Fruit fly (Drosophila melanogaster) whole organism, embryonic: ENCODE results near the gene wcy.

Source experiments
- ATbp ChIP-seq: fragments of 200-800 bp; sonication (Bioruptor generic); optimal IDR thresholded peaks from 2 replicates; lab custom pipeline; 2017; ENCODE audit warnings: missing biosample characterization, mild to moderate bottlenecking, missing genetic modification characterization, missing genetic modification reagents
- Awh ChIP-seq: fragments of 200-800 bp; sonication (Bioruptor generic); IDR thresholded peaks from 2 replicates; pipeline ENCODE4, ENCODE4 v1.3.6; 2022; ENCODE audit warnings: missing biosample characterization, missing genetic modification characterization
- CG10209 ChIP-seq: fragments of 200-800 bp; sonication (Bioruptor generic); optimal IDR thresholded peaks from 3 replicates; lab custom pipeline; 2017; ENCODE audit warnings: missing biosample characterization, mild to moderate bottlenecking, missing genetic modification characterization, missing genetic modification reagents
- CG11504 ChIP-seq: fragments of 200-800 bp; sonication (Bioruptor generic); optimal IDR thresholded peaks from 3 replicates; lab custom pipeline; 2019; ENCODE audit warnings: missing biosample characterization, mild to moderate bottlenecking, missing genetic modification characterization, moderate library complexity
- CG12071 ChIP-seq: fragments of 200-800 bp; sonication (Bioruptor generic); optimal IDR thresholded peaks from 3 replicates; lab custom pipeline; 2018; ENCODE audit warnings: missing biosample characterization, mild to moderate bottlenecking, missing genetic modification characterization
- CG1233 ChIP-seq: fragments of 200-800 bp; sonication (Bioruptor generic); optimal IDR thresholded peaks from 4 replicates; lab custom pipeline; 2018; ENCODE audit warnings: missing biosample characterization, mild to moderate bottlenecking, missing genetic modification characterization
- CG14710 ChIP-seq: fragments of 200-800 bp; sonication (Bioruptor generic); optimal IDR thresholded peaks from 3 replicates; lab custom pipeline; 2019; ENCODE audit warnings: missing biosample characterization, mild to moderate bottlenecking, missing genetic modification characterization, moderate library complexity
- CG15514 ChIP-seq: fragments of 200-800 bp; sonication (Bioruptor generic); optimal IDR thresholded peaks from 3 replicates; lab custom pipeline; 2017; ENCODE audit warnings: missing biosample characterization, missing genetic modification characterization, mild to moderate bottlenecking, moderate library complexity, missing genetic modification reagents
- CG17328 ChIP-seq: fragments of 200-800 bp; sonication (Bioruptor generic); IDR thresholded peaks from 2 replicates; pipeline ENCODE4 v1.3.6; 2022; ENCODE audit warnings: missing biosample characterization, missing genetic modification characterization
- CG17359 ChIP-seq: fragments of 200-800 bp; sonication (Bioruptor generic); optimal IDR thresholded peaks from 3 replicates; lab custom pipeline; 2018; ENCODE audit warnings: missing biosample characterization, mild to moderate bottlenecking, missing genetic modification characterization, moderate library complexity
- CG17361 ChIP-seq: fragments of 200-800 bp; sonication (Bioruptor generic); IDR thresholded peaks from 3 replicates; pipeline ENCODE4 v1.3.6; 2022; ENCODE audit warnings: missing biosample characterization, missing genetic modification characterization
- CG17385 ChIP-seq: fragments of 200-800 bp; sonication (Bioruptor generic); optimal IDR thresholded peaks from 3 replicates; lab custom pipeline; 2018; ENCODE audit warnings: missing biosample characterization, mild to moderate bottlenecking, missing genetic modification characterization
- CG18599 ChIP-seq: fragments of 200-800 bp; sonication (Bioruptor generic); optimal IDR thresholded peaks from 3 replicates; lab custom pipeline; 2017; ENCODE audit warnings: missing biosample characterization, missing genetic modification characterization, mild to moderate bottlenecking, moderate library complexity, missing genetic modification reagents
- CG18619 ChIP-seq: fragments of 200-800 bp; sonication (Bioruptor generic); optimal IDR thresholded peaks from 3 replicates; lab custom pipeline; 2017; ENCODE audit warnings: missing biosample characterization, mild to moderate bottlenecking, missing genetic modification characterization
- CG31441 ChIP-seq: fragments of 200-800 bp; sonication (Bioruptor generic); IDR thresholded peaks from 2 replicates; pipeline ENCODE4 v1.3.6; 2022; ENCODE audit warnings: missing biosample characterization, missing genetic modification characterization
- CG43689 ChIP-seq: fragments of 200-800 bp; sonication (Bioruptor generic); IDR thresholded peaks from 2 replicates; pipeline ENCODE4 v1.3.6; 2022; ENCODE audit warnings: missing biosample characterization, missing genetic modification characterization
- CG7963 ChIP-seq: fragments of 200-800 bp; sonication (Bioruptor generic); IDR thresholded peaks from 3 replicates; pipeline ENCODE4 v1.3.6; 2022; ENCODE audit warnings: missing biosample characterization, missing genetic modification characterization; ENCODE audit not compliant: partially characterized antibody
- CG8924 ChIP-seq: fragments of 200-800 bp; optimal IDR thresholded peaks from 3 replicates; lab custom pipeline; 2019; ENCODE audit warnings: missing biosample characterization, mild to moderate bottlenecking, missing genetic modification characterization, moderate library complexity
- CG9727 ChIP-seq: fragments of 200-800 bp; sonication (Bioruptor generic); optimal IDR thresholded peaks from 3 replicates; lab custom pipeline; 2017; ENCODE audit warnings: missing biosample characterization, mild to moderate bottlenecking, missing genetic modification characterization
- Camta ChIP-seq: fragments of 200-800 bp; sonication (Bioruptor generic); optimal IDR thresholded peaks from 2 replicates; lab custom pipeline; 2016; ENCODE audit warnings: missing biosample characterization, missing genetic modification characterization
- CoRest ChIP-seq: fragments of 200-800 bp; sonication (Bioruptor generic); optimal IDR thresholded peaks from 3 replicates; lab custom pipeline; 2018; ENCODE audit warnings: missing biosample characterization, mild to moderate bottlenecking, missing genetic modification characterization, moderate library complexity
- Dip3 ChIP-seq: fragments of 200-800 bp; sonication (Bioruptor generic); optimal IDR thresholded peaks from 3 replicates; lab custom pipeline; 2016; ENCODE audit warnings: missing biosample characterization, missing genetic modification characterization
- HLH4C ChIP-seq: fragments of 200-800 bp; sonication (Bioruptor generic); IDR thresholded peaks from 3 replicates; pipeline ENCODE4 v1.3.6; 2022; ENCODE audit warnings: missing biosample characterization, missing genetic modification characterization; ENCODE audit not compliant: partially characterized antibody
- Hr3 ChIP-seq: fragments of 200-800 bp; sonication (Bioruptor generic); optimal IDR thresholded peaks from 3 replicates; lab custom pipeline; 2016; ENCODE audit warnings: missing biosample characterization, missing genetic modification characterization
- Hr51 ChIP-seq, 2 experiments: fragments of 200-800 bp; sonication (Bioruptor generic); optimal IDR thresholded peaks; 2 replicates in 1 of 2; 3 replicates in 1 of 2; lab custom pipeline; 2016 to 2018; ENCODE audit warnings: missing biosample characterization in 2 of 2, missing genetic modification characterization in 2 of 2, mild to moderate bottlenecking in 1 of 2, moderate library complexity in 1 of 2
- Lhr ChIP-seq: fragments of 200-800 bp; sonication (Bioruptor generic); optimal IDR thresholded peaks from 3 replicates; lab custom pipeline; 2017; ENCODE audit warnings: mild to moderate bottlenecking, missing biosample characterization, missing genetic modification reagents, missing genetic modification characterization
- Med ChIP-seq: fragments of 200-800 bp; sonication (Bioruptor generic); peaks from one replicate; lab custom pipeline; 2016; ENCODE audit warnings: missing biosample characterization, missing genetic modification characterization, mild to moderate bottlenecking, inconsistent platforms, moderate library complexity
- PHDP ChIP-seq: fragments of 200-800 bp; sonication (Bioruptor generic); optimal IDR thresholded peaks from 3 replicates; lab custom pipeline; 2018; ENCODE audit warnings: missing biosample characterization, mild to moderate bottlenecking, missing genetic modification characterization, moderate library complexity
- Sox100B ChIP-seq: fragments of 200-800 bp; sonication (Bioruptor generic); optimal IDR thresholded peaks from 3 replicates; lab custom pipeline; 2018; ENCODE audit warnings: missing biosample characterization, mild to moderate bottlenecking, missing genetic modification characterization
- Xbp1 ChIP-seq: fragments of 200-800 bp; sonication (Bioruptor generic); optimal IDR thresholded peaks from 3 replicates; lab custom pipeline; 2016; ENCODE audit warnings: missing biosample characterization, mild to moderate bottlenecking, missing genetic modification characterization
- Xrp1 ChIP-seq: fragments of 200-800 bp; sonication (Bioruptor generic); IDR thresholded peaks from 2 replicates; pipeline ENCODE4 v1.3.6; 2022; ENCODE audit warnings: missing biosample characterization, missing genetic modification characterization
- bab2 ChIP-seq: fragments of 200-800 bp; sonication (Bioruptor generic); optimal IDR thresholded peaks from 2 replicates; lab custom pipeline; 2016; ENCODE audit warnings: missing biosample characterization, missing genetic modification characterization
- cas ChIP-seq: fragments of 200-800 bp; sonication (Bioruptor generic); IDR thresholded peaks from 2 replicates; pipeline ENCODE4 v1.3.6; 2022; ENCODE audit warnings: missing biosample characterization, missing genetic modification characterization
- cg ChIP-seq: fragments of 200-800 bp; sonication (Bioruptor generic); optimal IDR thresholded peaks from 3 replicates; lab custom pipeline; 2019; ENCODE audit warnings: missing biosample characterization, mild to moderate bottlenecking, missing genetic modification characterization, moderate library complexity
- crol ChIP-seq: fragments of 200-800 bp; sonication (Bioruptor generic); IDR thresholded peaks from 2 replicates; pipeline ENCODE4 v1.3.6; 2022; ENCODE audit warnings: missing biosample characterization, missing genetic modification characterization
- dmrt11E ChIP-seq: fragments of 200-800 bp; sonication (Bioruptor generic); optimal IDR thresholded peaks from 3 replicates; lab custom pipeline; 2018; ENCODE audit warnings: missing biosample characterization, mild to moderate bottlenecking, missing genetic modification characterization, moderate library complexity
- dmrt99B ChIP-seq: fragments of 200-800 bp; sonication (Bioruptor generic); optimal IDR thresholded peaks from 2 replicates; lab custom pipeline; 2018; ENCODE audit warnings: missing biosample characterization, mild to moderate bottlenecking, missing genetic modification characterization, moderate library complexity
- gcm ChIP-seq: fragments of 200-800 bp; sonication (Bioruptor generic); optimal IDR thresholded peaks from 2 replicates; lab custom pipeline; 2019; ENCODE audit warnings: missing biosample characterization, mild to moderate bottlenecking, missing genetic modification characterization, moderate library complexity
- grau ChIP-seq: fragments of 200-800 bp; optimal IDR thresholded peaks from 3 replicates; lab custom pipeline; 2019; ENCODE audit warnings: missing biosample characterization, mild to moderate bottlenecking, missing genetic modification characterization, moderate library complexity
- hkb ChIP-seq, 2 experiments: fragments of 200-800 bp in 1 of 2; fragments of >200 bp in 1 of 2; sonication (Bioruptor generic) in 1 of 2; IDR thresholded peaks in 1 of 2; optimal IDR thresholded peaks in 1 of 2; 2 replicates each; pipeline versions ENCODE4 v1.3.6 to Lab custom; 2017 to 2022; ENCODE audit warnings: missing biosample characterization in 1 of 2, missing genetic modification characterization in 1 of 2
- jigr1 ChIP-seq: fragments of 200-800 bp; sonication (Bioruptor generic); IDR thresholded peaks from 3 replicates; pipeline ENCODE4 v1.3.6; 2022; ENCODE audit warnings: missing biosample characterization, missing genetic modification characterization
- nmo ChIP-seq: fragments of 200-800 bp; sonication (Bioruptor generic); optimal IDR thresholded peaks from 2 replicates; lab custom pipeline; 2018; ENCODE audit warnings: missing biosample characterization, mild to moderate bottlenecking, missing genetic modification characterization, moderate library complexity
- row ChIP-seq: fragments of 200-800 bp; sonication (Bioruptor generic); IDR thresholded peaks from 3 replicates; pipeline ENCODE4 v1.3.6; 2022; ENCODE audit warnings: missing biosample characterization, missing genetic modification characterization
- salm ChIP-seq: fragments of 200-800 bp; sonication (Bioruptor generic); optimal IDR thresholded peaks from 2 replicates; lab custom pipeline; 2018; ENCODE audit warnings: missing biosample characterization, mild to moderate bottlenecking, missing genetic modification characterization
- sens ChIP-seq: fragments of 200-800 bp; sonication (Bioruptor generic); peaks from one replicate; lab custom pipeline; 2016; ENCODE audit warnings: missing biosample characterization, missing genetic modification characterization
- sisA ChIP-seq: fragments of 200-800 bp; sonication (Bioruptor generic); IDR thresholded peaks from 2 replicates; pipeline ENCODE4 v1.3.6; 2022; ENCODE audit warnings: missing biosample characterization, missing genetic modification characterization
- tio ChIP-seq: fragments of 200-800 bp; sonication (Bioruptor generic); optimal IDR thresholded peaks from 2 replicates; lab custom pipeline; 2017; ENCODE audit warnings: missing biosample characterization, missing genetic modification characterization, inconsistent platforms
- twi ChIP-seq: fragments of 200-800 bp; optimal IDR thresholded peaks from 2 replicates; lab custom pipeline; 2019; ENCODE audit warnings: missing biosample characterization, mild to moderate bottlenecking, missing genetic modification characterization, moderate library complexity
- unpg ChIP-seq: fragments of 200-800 bp; sonication (Bioruptor generic); optimal IDR thresholded peaks from 3 replicates; lab custom pipeline; 2018; ENCODE audit warnings: missing biosample characterization, mild to moderate bottlenecking, missing genetic modification characterization, moderate library complexity

Gene wcy

DNA sequence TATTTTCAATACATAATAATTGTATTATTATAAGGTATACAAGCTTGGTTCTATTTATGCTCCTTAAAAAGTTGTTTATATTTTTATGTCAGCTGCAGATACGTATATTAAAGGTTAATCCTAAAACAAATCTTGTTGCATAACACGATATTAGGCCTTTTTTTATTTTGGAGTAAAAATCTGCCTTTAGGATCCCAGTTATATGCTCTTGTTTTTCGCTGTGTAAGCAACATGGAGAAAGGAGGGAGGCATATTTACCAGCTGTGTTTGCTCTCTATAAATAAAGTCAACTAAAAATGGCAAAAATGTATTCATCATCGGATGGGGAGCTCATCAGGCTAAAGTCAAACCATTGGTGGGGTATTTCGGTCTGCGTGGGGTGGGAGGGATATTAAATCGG, 43.9 kb upstream of the wcy start (continued):
- TF ChIP-seq CG17385 (GFP tag; lab: Kevin White, UChicago) (peak; percentile 25), CG17359 (tag; lab: Kevin White, UChicago) (peak; percentile 2), salm (tag; lab: Kevin White, UChicago) (peak; percentile 17), Lhr (no peak), crol (peak; percentile 59; the same call in 1 of the 2 replicates), CG43689 (GFP tag; lab: Robert Waterston, UW) (no peak), CG17361 (peak; percentile 55), gcm (GFP tag; lab: Kevin White, UChicago) (peak; percentile 37), bab2 (GFP tag; lab: Kevin White, UChicago) (peak; percentile 9), CG7963 (GFP tag; lab: Robert Waterston, UW) (no peak), ATbp (GFP tag; lab: Kevin White, UChicago) (peak; percentile 2), Dip3 (GFP tag; lab: Kevin White, UChicago) (no peak), CG17328 (GFP tag; lab: Robert Waterston, UW) (no peak), twi (tag; lab: Kevin White, UChicago) (peak; percentile 0), HLH4C (GFP tag; lab: Robert Waterston, UW) (no peak), CG31441 (peak; percentile 36; the same call in 1 of the 2 replicates), CG11504 (tag; lab: Kevin White, UChicago) (peak; percentile 49), sisA (GFP tag; lab: Robert Waterston, UW) (0 out of 2 replicates have a peak, but pooled peaks have one; percentile 10), PHDP (peak; percentile 52), cg (GFP tag; lab: Kevin White, UChicago) (no peak), nmo (peak; percentile 28), CoRest (tag; lab: Kevin White, UChicago) (peak; percentile 49), dmrt99B (tag; lab: Kevin White, UChicago) (peak; percentile 45), grau (tag; lab: Kevin White, UChicago) (peak; percentile 47), sens (peak; percentile 47), CG14710 (peak; percentile 18), Camta (GFP tag; lab: Kevin White, UChicago) (no peak), CG18619 (GFP tag; lab: Kevin White, UChicago) (peak; percentile 17), CG15514 (peak; percentile 5), cas (GFP tag; lab: Robert Waterston, UW) (no peak), tio (GFP tag; lab: Kevin White, UChicago) (peak; percentile 16), Xbp1 (GFP tag; lab: Kevin White, UChicago) (peak; percentile 10), CG1233 (GFP tag; lab: Kevin White, UChicago) (peak; percentile 16), CG10209 (peak; percentile 5), jigr1 (GFP tag; lab: Robert Waterston, UW) (no peak), Hr51 (GFP tag; optimal IDR thresholded peaks at IDR 0.05; lab: Kevin White, UChicago) (peak in 1 of 2 experiments; percentile 54), row (GFP tag; lab: Robert Waterston, UW) (0 out of 3 replicates have a peak, but pooled peaks have one; percentile 18), CG8924 (tag; lab: Kevin White, UChicago) (peak; percentile 24), Awh (GFP tag; lab: Robert Waterston, UW) (no peak), CG12071 (GFP tag; lab: Kevin White, UChicago) (peak; percentile 22), CG9727 (GFP tag; lab: Kevin White, UChicago) (peak; percentile 28), CG18599 (GFP tag; lab: Kevin White, UChicago) (peak; percentile 44), dmrt11E (tag; lab: Kevin White, UChicago) (peak; percentile 37), unpg (GFP tag; lab: Kevin White, UChicago) (peak; percentile 46), Xrp1 (GFP tag; lab: Robert Waterston, UW) (peak; percentile 32; the same call in 1 of the 2 replicates), Med (GFP tag; lab: Kevin White, UChicago) (peak; percentile 79), Hr3 (GFP tag; lab: Kevin White, UChicago) (peak; percentile 4), Sox100B (GFP tag; lab: Kevin White, UChicago) (peak; percentile 28), hkb (optimal IDR thresholded peaks at IDR 0.05; lab: Kevin White, UChicago) (no peak), hkb (GFP tag; IDR thresholded peaks at IDR 0.05; lab: Robert Waterston, UW) (0 out of 2 replicates have a peak, but pooled peaks have one; percentile 7)
